Worm (Caenorhabditis elegans) whole organism, young adult: ENCODE data around the gene M02B7.2.

ENCODE experiments used
- B0019.2 ChIP-seq: fragments of 200-800 bp; sonication (Bioruptor generic); conservative IDR thresholded peaks from 2 replicates; pipeline ENCODE4 v1.3.6; 2022; ENCODE audit warnings: missing genetic modification reagents, missing genetic modification characterization, missing compliant biosample characterization
- F23B12.7 ChIP-seq: sonication (generic microtip); optimal IDR thresholded peaks from 2 replicates; lab custom pipeline; 2017; ENCODE audit warnings: missing genetic modification characterization, mild to moderate bottlenecking, missing compliant biosample characterization, antibody characterized with exemption, moderate library complexity; ENCODE audit not compliant: insufficient read depth
- F57C9.4 ChIP-seq: sonication (generic microtip); optimal IDR thresholded peaks from 2 replicates; lab custom pipeline; 2017; ENCODE audit warnings: mild to moderate bottlenecking, missing genetic modification characterization, missing compliant biosample characterization
- ZK185.1 ChIP-seq: sonication (generic microtip); optimal IDR thresholded peaks from 2 replicates; lab custom pipeline; 2016; ENCODE audit warnings: mild to moderate bottlenecking, missing genetic modification characterization, missing compliant biosample characterization; ENCODE audit not compliant: poor library complexity, severe bottlenecking
- ama-1 ChIP-seq, 3 experiments: fragments of 150-350 bp in 1 of 3; sonication (generic microtip) in 2 of 3; optimal IDR thresholded peaks; 2 replicates each; lab custom pipeline; 2014 to 2018; ENCODE audit warnings: missing biosample characterization in 2 of 3, missing genetic modification characterization in 2 of 3, missing genetic modification reagents in 2 of 3
- ceh-100 ChIP-seq: fragments of 200-800 bp; sonication (Bioruptor generic); IDR thresholded peaks from 2 replicates; pipeline ENCODE4 v1.3.6; 2022; ENCODE audit warnings: missing genetic modification reagents, missing genetic modification characterization, missing compliant biosample characterization
- efl-1 ChIP-seq: fragments of 150-350 bp; optimal IDR thresholded peaks from 2 replicates; lab custom pipeline; 2014; ENCODE audit warnings: missing biosample characterization, missing genetic modification reagents, missing genetic modification characterization
- egl-44 ChIP-seq: fragments of 200-800 bp; sonication (Bioruptor generic); IDR thresholded peaks from 2 replicates; pipeline ENCODE4 v1.3.6; 2022; ENCODE audit warnings: missing genetic modification reagents, missing genetic modification characterization, missing compliant biosample characterization
- egrh-3 ChIP-seq: fragments of 200-800 bp; sonication (Bioruptor generic); IDR thresholded peaks from 2 replicates; pipeline ENCODE4 v1.3.6; 2022; ENCODE audit warnings: missing genetic modification reagents, missing genetic modification characterization, missing compliant biosample characterization
- lir-1 ChIP-seq: fragments of 200-800 bp; sonication (Bioruptor generic); conservative IDR thresholded peaks from 2 replicates; pipeline ENCODE4 v1.3.6; 2022; ENCODE audit warnings: missing genetic modification reagents, missing genetic modification characterization, missing compliant biosample characterization
- snpc-4 ChIP-seq, 5 experiments: fragments of 150-350 bp in 1 of 5; sonication (generic microtip) in 4 of 5; optimal IDR thresholded peaks; 2 replicates each; lab custom pipeline; 2014 to 2018; ENCODE audit warnings: missing genetic modification characterization in 5 of 5, missing biosample characterization in 3 of 5, antibody characterized with exemption in 2 of 5, mild to moderate bottlenecking in 2 of 5, missing compliant biosample characterization in 2 of 5, missing genotype in 2 of 5, moderate library complexity in 2 of 5, missing genetic modification reagents in 1 of 5
- unc-130 ChIP-seq: sonication (generic microtip); optimal IDR thresholded peaks from 2 replicates; lab custom pipeline; 2016; ENCODE audit warnings: missing genetic modification reagents, missing genetic modification characterization, missing compliant biosample characterization
- zim-3 ChIP-seq: sonication (generic microtip); optimal IDR thresholded peaks from 2 replicates; lab custom pipeline; 2017; ENCODE audit warnings: mild to moderate bottlenecking, missing genetic modification characterization, moderate library complexity, missing compliant biosample characterization
- ztf-22 ChIP-seq: fragments of 200-800 bp; sonication (Bioruptor generic); optimal IDR thresholded peaks from 2 replicates; lab custom pipeline; 2018; ENCODE audit warnings: mild to moderate bottlenecking, missing genetic modification characterization, moderate library complexity, missing compliant biosample characterization

ce11 chrIV:3783910-3784309, 19.5 kb upstream of the M02B7.2 start, which contains the start of gene glct-6:
- TF ChIP-seq unc-130 (GFP tag; lab: Kevin White, UChicago) (no peak), zim-3 (no peak), F23B12.7 (tag; lab: Kevin White, UChicago) (no peak), efl-1 (no peak), ama-1 (optimal IDR thresholded peaks at IDR 0.05; lab: Kevin White, UChicago) (no peak), ama-1 (GFP tag; optimal IDR thresholded peaks at IDR 0.05; lab: Kevin White, UChicago) (no peak), ztf-22 (GFP tag; lab: Kevin White, UChicago) (no peak), snpc-4 (GFP tag; optimal IDR thresholded peaks at IDR 0.05; lab: Kevin White, UChicago) (no peak), snpc-4 (tag; optimal IDR thresholded peaks at IDR 0.05; lab: Kevin White, UChicago) (no peak), egrh-3 (GFP tag; lab: Robert Waterston, UW) (no peak), lir-1 (GFP tag; lab: Robert Waterston, UW) (no peak), ZK185.1 (no peak), egl-44 (GFP tag; lab: Robert Waterston, UW) (no peak), F57C9.4 (tag; lab: Kevin White, UChicago) (no peak), ceh-100 (no peak), B0019.2 (no peak)
